Worm (Caenorhabditis elegans): Measurements from ENCODE around the gene nhr-78.

ce11 chrIV:4318056-4318455, 40.4 kb upstream of the nhr-78 start:
- no peak for TF ChIP-seq dao-5 (tag; optimal IDR thresholded peaks at IDR 0.05)
- no peak for TF ChIP-seq him-1 (tag; optimal IDR thresholded peaks at IDR 0.05)

Measured in whole organism, L4/young adult.